Fruit fly (Drosophila melanogaster) whole organism, embryonic: ENCODE measurements around the gene CG46310.

ENCODE experiments used
- Ada2b ChIP-seq: fragments of 200-800 bp; sonication (Bioruptor generic); IDR thresholded peaks from 2 replicates; pipeline ENCODE4 v1.3.6; 2022; ENCODE audit warnings: missing biosample characterization, missing genetic modification characterization
- Adf1 ChIP-seq: fragments of 200-800 bp; sonication (Bioruptor generic); IDR thresholded peaks from 2 replicates; pipeline ENCODE4 v1.3.6; 2022; ENCODE audit warnings: missing biosample characterization, missing genetic modification characterization
- Asciz ChIP-seq: fragments of 200-800 bp; sonication (Bioruptor generic); optimal IDR thresholded peaks from 2 replicates; lab custom pipeline; 2017; ENCODE audit warnings: missing biosample characterization, mild to moderate bottlenecking, missing genetic modification characterization, missing genetic modification reagents
- CG12219 ChIP-seq: fragments of 200-800 bp; sonication (Bioruptor generic); optimal IDR thresholded peaks from 3 replicates; lab custom pipeline; 2018; ENCODE audit warnings: missing biosample characterization, mild to moderate bottlenecking, missing genetic modification characterization
- CG15269 ChIP-seq: fragments of 200-800 bp; sonication (Bioruptor generic); optimal IDR thresholded peaks from 2 replicates; lab custom pipeline; 2018; ENCODE audit warnings: missing biosample characterization, mild to moderate bottlenecking, missing genetic modification characterization, moderate library complexity
- CG17186 ChIP-seq: fragments of 200-800 bp; sonication (Bioruptor generic); optimal IDR thresholded peaks from 3 replicates; lab custom pipeline; 2017; ENCODE audit warnings: missing biosample characterization, missing genetic modification reagents, missing genetic modification characterization
- CG2678 ChIP-seq: fragments of 200-800 bp; sonication (Bioruptor generic); optimal IDR thresholded peaks from 3 replicates; lab custom pipeline; 2019; ENCODE audit warnings: missing biosample characterization, mild to moderate bottlenecking, missing genetic modification characterization, moderate library complexity
- CG3281 ChIP-seq: fragments of 200-800 bp; sonication (Bioruptor generic); optimal IDR thresholded peaks from 3 replicates; lab custom pipeline; 2017; ENCODE audit warnings: missing biosample characterization, mild to moderate bottlenecking, missing genetic modification characterization
- CG3847 ChIP-seq: fragments of 200-800 bp; sonication (Bioruptor generic); IDR thresholded peaks from 2 replicates; pipeline ENCODE4 v1.3.6; 2022; ENCODE audit warnings: missing biosample characterization, missing genetic modification characterization
- CG6689 ChIP-seq: fragments of 200-800 bp; sonication (Bioruptor generic); IDR thresholded peaks from 2 replicates; pipeline ENCODE4 v1.3.6; 2022; ENCODE audit warnings: missing biosample characterization, missing genetic modification characterization
- CG6765 ChIP-seq: fragments of 200-800 bp; sonication (Bioruptor generic); optimal IDR thresholded peaks from 3 replicates; lab custom pipeline; 2017; ENCODE audit warnings: missing biosample characterization, mild to moderate bottlenecking, missing genetic modification characterization
- CG6813 ChIP-seq: fragments of 200-800 bp; sonication (Bioruptor generic); optimal IDR thresholded peaks from 2 replicates; lab custom pipeline; 2017; ENCODE audit warnings: missing biosample characterization, missing genetic modification characterization, mild to moderate bottlenecking, moderate library complexity, missing genetic modification reagents
- CG7357 ChIP-seq: fragments of 200-800 bp; sonication (Bioruptor generic); IDR thresholded peaks from 3 replicates; pipeline ENCODE4 v1.3.6; 2022; ENCODE audit warnings: missing biosample characterization, missing genetic modification characterization
- CG8089 ChIP-seq: fragments of 200-800 bp; sonication (Bioruptor generic); optimal IDR thresholded peaks from 3 replicates; lab custom pipeline; 2016; ENCODE audit warnings: missing biosample characterization, missing genetic modification characterization
- CG8924 ChIP-seq: fragments of 200-800 bp; optimal IDR thresholded peaks from 3 replicates; lab custom pipeline; 2019; ENCODE audit warnings: missing biosample characterization, mild to moderate bottlenecking, missing genetic modification characterization, moderate library complexity
- CG8944 ChIP-seq: fragments of 200-800 bp; sonication (Bioruptor generic); optimal IDR thresholded peaks from 3 replicates; lab custom pipeline; 2016; ENCODE audit warnings: missing biosample characterization, missing genetic modification characterization
- CG9727 ChIP-seq: fragments of 200-800 bp; sonication (Bioruptor generic); optimal IDR thresholded peaks from 3 replicates; lab custom pipeline; 2017; ENCODE audit warnings: missing biosample characterization, mild to moderate bottlenecking, missing genetic modification characterization
- Dad ChIP-seq: fragments of 200-800 bp; sonication (Bioruptor generic); optimal IDR thresholded peaks from 3 replicates; lab custom pipeline; 2016; ENCODE audit warnings: missing biosample characterization, missing genetic modification characterization
- Dbx ChIP-seq: fragments of 200-800 bp; sonication (Bioruptor generic); IDR thresholded peaks from 3 replicates; pipeline ENCODE4 v1.3.6; 2022; ENCODE audit warnings: missing biosample characterization, missing genetic modification characterization
- Drgx ChIP-seq: fragments of 200-800 bp; sonication (Bioruptor generic); IDR thresholded peaks from 2 replicates; pipeline ENCODE4 v1.3.6; 2022; ENCODE audit warnings: missing biosample characterization, missing genetic modification characterization
- Ets65A ChIP-seq: fragments of 200-800 bp; sonication (Bioruptor generic); peaks from one replicate; lab custom pipeline; 2016; ENCODE audit warnings: missing biosample characterization, missing genetic modification characterization
- HHEX ChIP-seq: fragments of 200-800 bp; sonication (Bioruptor generic); optimal IDR thresholded peaks from 3 replicates; lab custom pipeline; 2017; ENCODE audit warnings: missing biosample characterization, mild to moderate bottlenecking, missing genetic modification characterization, missing genetic modification reagents
- MBD-R2 ChIP-seq: fragments of 200-800 bp; sonication (Bioruptor generic); IDR thresholded peaks from 2 replicates; pipeline ENCODE4 v1.3.6; 2022; ENCODE audit warnings: missing biosample characterization, missing genetic modification characterization
- MESR4 ChIP-seq: fragments of 200-800 bp; sonication (Bioruptor generic); optimal IDR thresholded peaks from 2 replicates; lab custom pipeline; 2018; ENCODE audit warnings: missing biosample characterization, mild to moderate bottlenecking, missing genetic modification characterization, moderate library complexity
- Meics ChIP-seq: fragments of 200-800 bp; sonication (Bioruptor generic); optimal IDR thresholded peaks from 2 replicates; lab custom pipeline; 2017; ENCODE audit warnings: missing biosample characterization, mild to moderate bottlenecking, missing genetic modification characterization
- NC2α ChIP-seq: fragments of 200-800 bp; sonication (Bioruptor generic); optimal IDR thresholded peaks from 2 replicates; lab custom pipeline; 2016; ENCODE audit warnings: missing biosample characterization, missing genetic modification characterization
- NfI ChIP-seq: fragments of 200-800 bp; sonication (Bioruptor generic); optimal IDR thresholded peaks from 3 replicates; lab custom pipeline; 2018; ENCODE audit warnings: missing biosample characterization, mild to moderate bottlenecking, missing genetic modification characterization, moderate library complexity
- ab ChIP-seq: fragments of 200-800 bp; sonication (Bioruptor generic); optimal IDR thresholded peaks from 2 replicates; lab custom pipeline; 2016; ENCODE audit warnings: missing biosample characterization, missing genetic modification characterization
- ac ChIP-seq: fragments of 200-800 bp; sonication (Bioruptor generic); optimal IDR thresholded peaks from 3 replicates; lab custom pipeline; 2017; ENCODE audit warnings: missing biosample characterization, mild to moderate bottlenecking, missing genetic modification characterization
- ara ChIP-seq: fragments of 200-800 bp; sonication (Bioruptor generic); IDR thresholded peaks from 2 replicates; pipeline ENCODE4 v1.3.6; 2022; ENCODE audit warnings: missing biosample characterization, missing genetic modification characterization
- az2 ChIP-seq: fragments of 200-800 bp; sonication (Bioruptor generic); optimal IDR thresholded peaks from 3 replicates; lab custom pipeline; 2016; ENCODE audit warnings: missing biosample characterization, missing genetic modification characterization
- bbx ChIP-seq: fragments of 200-800 bp; sonication (Bioruptor generic); IDR thresholded peaks from 2 replicates; pipeline ENCODE4 v1.3.6; 2022; ENCODE audit warnings: missing biosample characterization, missing genetic modification characterization; ENCODE audit not compliant: partially characterized antibody
- chinmo ChIP-seq: fragments of 200-800 bp; sonication (Bioruptor generic); IDR thresholded peaks from 4 replicates; pipeline ENCODE4 v1.3.6; 2022; ENCODE audit warnings: missing biosample characterization, missing genetic modification characterization; ENCODE audit not compliant: partially characterized antibody
- dysf ChIP-seq: fragments of 200-800 bp; sonication (Bioruptor generic); IDR thresholded peaks from 3 replicates; pipeline ENCODE4 v1.3.6; 2022; ENCODE audit warnings: missing biosample characterization, missing genetic modification characterization
- eve ChIP-seq, 2 experiments: fragments of >200 bp; optimal IDR thresholded peaks; 2 replicates each; lab custom pipeline; 2017; ENCODE audit warnings: missing biosample characterization in 2 of 2, missing genetic modification characterization in 2 of 2
- gsb ChIP-seq: fragments of 200-800 bp; sonication (Bioruptor generic); IDR thresholded peaks from 2 replicates; pipeline ENCODE4 v1.3.6; 2022; ENCODE audit warnings: missing biosample characterization, missing genetic modification characterization
- hbn ChIP-seq: fragments of 200-800 bp; sonication (Bioruptor generic); IDR thresholded peaks from 2 replicates; pipeline ENCODE4 v1.3.6; 2022; ENCODE audit warnings: missing biosample characterization, missing genetic modification characterization; ENCODE audit not compliant: partially characterized antibody
- jigr1 ChIP-seq: fragments of 200-800 bp; sonication (Bioruptor generic); IDR thresholded peaks from 3 replicates; pipeline ENCODE4 v1.3.6; 2022; ENCODE audit warnings: missing biosample characterization, missing genetic modification characterization
- kay ChIP-seq: fragments of 200-800 bp; sonication (Bioruptor generic); optimal IDR thresholded peaks from 2 replicates; lab custom pipeline; 2016; ENCODE audit warnings: missing biosample characterization, missing genetic modification characterization
- klu ChIP-seq: fragments of 200-800 bp; sonication (Bioruptor generic); IDR thresholded peaks from 2 replicates; pipeline ENCODE4 v1.3.6; 2022; ENCODE audit warnings: missing biosample characterization, missing genetic modification characterization
- nau ChIP-seq: fragments of 200-800 bp; sonication (Bioruptor generic); optimal IDR thresholded peaks from 3 replicates; lab custom pipeline; 2017; ENCODE audit warnings: missing biosample characterization, mild to moderate bottlenecking, missing genetic modification characterization, missing genetic modification reagents
- peb ChIP-seq: fragments of 200-800 bp; sonication (Bioruptor generic); IDR thresholded peaks from 2 replicates; pipeline ENCODE4 v1.3.6; 2022; ENCODE audit warnings: missing biosample characterization, missing genetic modification characterization
- pho ChIP-seq: fragments of 200-800 bp; sonication (Bioruptor generic); optimal IDR thresholded peaks from 2 replicates; lab custom pipeline; 2016; ENCODE audit warnings: missing biosample characterization, missing genetic modification characterization
- rib ChIP-seq: fragments of 200-800 bp; sonication (Bioruptor generic); IDR thresholded peaks from 2 replicates; pipeline ENCODE4 v1.3.6; 2022; ENCODE audit warnings: missing biosample characterization, missing genetic modification characterization
- row ChIP-seq: fragments of 200-800 bp; sonication (Bioruptor generic); IDR thresholded peaks from 3 replicates; pipeline ENCODE4 v1.3.6; 2022; ENCODE audit warnings: missing biosample characterization, missing genetic modification characterization
- salm ChIP-seq: fragments of 200-800 bp; sonication (Bioruptor generic); optimal IDR thresholded peaks from 2 replicates; lab custom pipeline; 2018; ENCODE audit warnings: missing biosample characterization, mild to moderate bottlenecking, missing genetic modification characterization
- seq ChIP-seq: fragments of 200-800 bp; sonication (Bioruptor generic); IDR thresholded peaks from 2 replicates; pipeline ENCODE4 v1.3.6; 2022; ENCODE audit warnings: missing biosample characterization, missing genetic modification characterization
- sna ChIP-seq: fragments of 200-800 bp; sonication (Bioruptor generic); IDR thresholded peaks from 2 replicates; pipeline ENCODE4 v1.3.6; 2022; ENCODE audit warnings: missing biosample characterization, missing genetic modification characterization; ENCODE audit not compliant: partially characterized antibody
- trh ChIP-seq: fragments of 200-800 bp; sonication (Bioruptor generic); optimal IDR thresholded peaks from 2 replicates; lab custom pipeline; 2016; ENCODE audit warnings: missing biosample characterization, missing genetic modification characterization
- yki ChIP-seq: fragments of >200 bp; optimal IDR thresholded peaks from 3 replicates; lab custom pipeline; 2018

CG46310 gene

dm6 chr3R:23167507-23168324 lies 6.0 kb upstream of the CG46310 start, which contains the start of gene Irk1 (continued):
- TF ChIP-seq CG3847 (GFP tag; lab: Robert Waterston, UW) (no peak), bbx (GFP tag; lab: Robert Waterston, UW) (no peak), CG17186 (no peak), row (0 out of 3 replicates have a peak, but pooled peaks have one; percentile 31), chinmo (GFP tag; lab: Robert Waterston, UW) (peak; percentile 86; the same call in 2 of the 4 replicates), CG6689 (peak; percentile 31; the same call in 1 of the 2 replicates), salm (tag; lab: Kevin White, UChicago) (no peak), eve (GFP tag; optimal IDR thresholded peaks at IDR 0.05; lab: Kevin White, UChicago) (no peak), CG3281 (GFP tag; lab: Kevin White, UChicago) (peak; percentile 6), az2 (GFP tag; lab: Kevin White, UChicago) (no peak), CG6813 (no peak), Drgx (GFP tag; lab: Robert Waterston, UW) (peak; percentile 23; the same call in 1 of the 2 replicates), rib (GFP tag; lab: Robert Waterston, UW) (no peak), kay (GFP tag; lab: Kevin White, UChicago) (no peak), MESR4 (GFP tag; lab: Kevin White, UChicago) (no peak), dysf (GFP tag; lab: Robert Waterston, UW) (peak; percentile 46; the same call in 1 of the 3 replicates), jigr1 (GFP tag; lab: Robert Waterston, UW) (no peak), pho (GFP tag; lab: Kevin White, UChicago) (no peak), Adf1 (GFP tag; lab: Robert Waterston, UW) (peak; percentile 98), klu (GFP tag; lab: Robert Waterston, UW) (no peak), peb (GFP tag; lab: Robert Waterston, UW) (no peak), Ada2b (GFP tag; lab: Robert Waterston, UW) (peak; percentile 24; the same call in 1 of the 2 replicates), ab (no peak), CG9727 (GFP tag; lab: Kevin White, UChicago) (no peak), NC2α (GFP tag; lab: Kevin White, UChicago) (no peak), NfI (GFP tag; lab: Kevin White, UChicago) (no peak), Meics (GFP tag; lab: Kevin White, UChicago) (peak; percentile 26), yki (lab: Kevin White, UChicago) (no peak), Dbx (GFP tag; lab: Robert Waterston, UW) (0 out of 3 replicates have a peak, but pooled peaks have one; percentile 24), ara (GFP tag; lab: Robert Waterston, UW) (peak; percentile 17; the same call in 1 of the 2 replicates), Asciz (GFP tag; lab: Kevin White, UChicago) (no peak), MBD-R2 (GFP tag; lab: Robert Waterston, UW) (0 out of 2 replicates have a peak, but pooled peaks have one; percentile 13), CG2678 (tag; lab: Kevin White, UChicago) (peak; percentile 23), seq (GFP tag; lab: Robert Waterston, UW) (no peak), CG8924 (tag; lab: Kevin White, UChicago) (no peak), Dad (GFP tag; lab: Kevin White, UChicago) (no peak), Ets65A (GFP tag; lab: Kevin White, UChicago) (peak; percentile 72), CG15269 (tag; lab: Kevin White, UChicago) (no peak), HHEX (GFP tag; lab: Kevin White, UChicago) (no peak), nau (GFP tag; lab: Kevin White, UChicago) (no peak), CG12219 (GFP tag; lab: Kevin White, UChicago) (no peak), sna (GFP tag; lab: Robert Waterston, UW) (peak; percentile 57; the same call in 1 of the 2 replicates), CG6765 (GFP tag; lab: Kevin White, UChicago) (no peak), trh (GFP tag; lab: Kevin White, UChicago) (no peak), CG8944 (GFP tag; lab: Kevin White, UChicago) (no peak), CG7357 (GFP tag; lab: Robert Waterston, UW) (0 out of 3 replicates have a peak, but pooled peaks have one; percentile 23), ac (no peak), gsb (GFP tag; lab: Robert Waterston, UW) (no peak), CG8089 (GFP tag; lab: Kevin White, UChicago) (no peak), hbn (GFP tag; lab: Robert Waterston, UW) (no peak)
